Fruit fly (Drosophila melanogaster): ENCODE measurements around the gene Jwa.

Gene Jwa

DNA sequence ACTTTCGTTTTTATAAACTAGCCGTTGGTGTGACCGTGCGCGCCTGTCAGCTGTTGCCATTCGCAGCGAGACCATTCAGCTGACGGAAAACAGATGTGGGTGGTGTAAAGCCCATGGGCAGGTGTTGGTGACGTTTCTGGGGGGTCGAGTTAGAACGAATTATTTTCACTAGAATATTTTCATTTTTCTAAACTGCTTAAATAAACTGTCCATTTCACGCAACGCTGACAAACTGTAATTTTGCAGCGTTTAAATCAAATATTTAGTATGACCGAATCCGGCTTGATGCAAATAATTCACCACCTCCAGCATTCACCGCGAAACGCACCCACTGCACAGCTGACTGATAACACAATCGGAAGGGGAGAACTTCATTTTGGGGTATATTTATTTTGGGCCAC is 10.1 kb downstream of the Jwa start, which contains the start of the genes CG10383 and CG10338 (continued):
- TF ChIP-seq CG10979 (tag; optimal IDR thresholded peaks at IDR 0.05) (peak; percentile 64), CG6272 (GFP tag; IDR thresholded peaks at IDR 0.05) (peak; percentile 88), Atf6 (GFP tag; IDR thresholded peaks at IDR 0.05) (peak; percentile 88), Dbx (GFP tag; IDR thresholded peaks at IDR 0.05) (peak; percentile 92), CG2120 (GFP tag; optimal IDR thresholded peaks at IDR 0.05) (peak; percentile 96), rib (GFP tag; IDR thresholded peaks at IDR 0.05) (peak; percentile 85), unc-4 (GFP tag; IDR thresholded peaks at IDR 0.05; ENCODE audit: partially characterized antibody) (peak; percentile 45; the same call in 1 of the 2 replicates), Med (GFP tag) (peak; percentile 99), HLH4C (GFP tag; IDR thresholded peaks at IDR 0.05; ENCODE audit: partially characterized antibody) (peak; percentile 44; the same call in 2 of the 3 replicates), Hr51 (GFP tag; optimal IDR thresholded peaks at IDR 0.05) (peak; percentile 80 to 85), sisA (GFP tag; IDR thresholded peaks at IDR 0.05) (peak; percentile 88), CG13123 (GFP tag; optimal IDR thresholded peaks at IDR 0.05) (peak; percentile 71), bab2 (GFP tag; optimal IDR thresholded peaks at IDR 0.05) (peak; percentile 89), toy (GFP tag; IDR thresholded peaks at IDR 0.05) (peak; percentile 76), kni (GFP tag; optimal IDR thresholded peaks at IDR 0.05) (peak; percentile 26), bcd (GFP tag; optimal IDR thresholded peaks at IDR 0.05) (peak; percentile 83), CG7839 (tag; optimal IDR thresholded peaks at IDR 0.05) (peak; percentile 80), CG6654 (GFP tag; optimal IDR thresholded peaks at IDR 0.05) (peak; percentile 25), CG30020 (tag; optimal IDR thresholded peaks at IDR 0.05) (peak; percentile 44), E2f2 (GFP tag; IDR thresholded peaks at IDR 0.05) (peak; percentile 78), gt (GFP tag; IDR thresholded peaks at IDR 0.05) (peak; percentile 68), gce (GFP tag; IDR thresholded peaks at IDR 0.05) (peak; percentile 53; the same call in 1 of the 3 replicates), Dek (tag; optimal IDR thresholded peaks at IDR 0.05) (peak; percentile 62), danr (GFP tag; IDR thresholded peaks at IDR 0.05) (peak; percentile 78), Hand (GFP tag; optimal IDR thresholded peaks at IDR 0.05) (peak; percentile 48), CkIIα-i1 (GFP tag; IDR thresholded peaks at IDR 0.05) (no peak), crp (GFP tag; optimal IDR thresholded peaks at IDR 0.05) (peak; percentile 100), Doc3 (GFP tag; IDR thresholded peaks at IDR 0.05; ENCODE audit: partially characterized antibody) (0 out of 3 replicates have a peak, but pooled peaks have one; percentile 33), bsh (GFP tag; optimal IDR thresholded peaks at IDR 0.05) (peak; percentile 26 to 78), ac (GFP tag; optimal IDR thresholded peaks at IDR 0.05) (no peak), so (GFP tag; IDR thresholded peaks at IDR 0.05) (peak; percentile 67; the same call in 1 of the 3 replicates), C15 (GFP tag; IDR thresholded peaks at IDR 0.05) (peak; percentile 65; the same call in 2 of the 3 replicates), tll (GFP tag; optimal IDR thresholded peaks at IDR 0.05) (peak in 1 of 2 experiments; percentile 62), p53 (GFP tag; optimal IDR thresholded peaks at IDR 0.05) (peak; percentile 82), CG10267 (tag; optimal IDR thresholded peaks at IDR 0.05) (peak; percentile 71), pan (optimal IDR thresholded peaks at IDR 0.05) (no peak), pan (GFP tag; optimal IDR thresholded peaks at IDR 0.05 in 1 of 2, IDR thresholded peaks at IDR 0.05 in 1 of 2) (peak in 1 of 2 experiments; percentile 94), tx (GFP tag; optimal IDR thresholded peaks at IDR 0.05) (peak; percentile 86), CG7745 (tag; optimal IDR thresholded peaks at IDR 0.05) (no peak), cad (GFP tag; optimal IDR thresholded peaks at IDR 0.05) (no peak), Nf-YB (GFP tag; optimal IDR thresholded peaks at IDR 0.05) (peak; percentile 56), CG1233 (GFP tag; optimal IDR thresholded peaks at IDR 0.05) (peak; percentile 41), Gug (GFP tag; IDR thresholded peaks at IDR 0.05) (peak; percentile 93), CG5245 (GFP tag; optimal IDR thresholded peaks at IDR 0.05) (peak; percentile 71), ewg (GFP tag; optimal IDR thresholded peaks at IDR 0.05) (peak; percentile 72), CG12104 (GFP tag; optimal IDR thresholded peaks at IDR 0.05) (peak; percentile 71), exex (tag; optimal IDR thresholded peaks at IDR 0.05) (peak; percentile 59), wor (GFP tag; IDR thresholded peaks at IDR 0.05) (peak; percentile 74), ci (GFP tag; IDR thresholded peaks at IDR 0.05) (peak; percentile 97), MBD-R2 (GFP tag; IDR thresholded peaks at IDR 0.05) (peak; percentile 97)

All from whole organism, embryonic.